Worm (Caenorhabditis elegans) whole organism, L2 larva: ENCODE data around the gene sap-140.

Source experiments
- C34F6.9 ChIP-seq: fragments of 150-350 bp; optimal IDR thresholded peaks from 2 replicates; lab custom pipeline; 2014; ENCODE audit warnings: missing biosample characterization, missing genetic modification characterization
- F13H6.1 ChIP-seq: sonication (generic microtip); optimal IDR thresholded peaks from 2 replicates; lab custom pipeline; 2016; ENCODE audit warnings: missing genetic modification characterization, missing compliant biosample characterization
- R02D3.7 ChIP-seq: fragments of 150-350 bp; optimal IDR thresholded peaks from 2 replicates; lab custom pipeline; 2014; ENCODE audit warnings: missing biosample characterization, missing genetic modification characterization
- ZK546.5 ChIP-seq: sonication (generic microtip); optimal IDR thresholded peaks from 2 replicates; lab custom pipeline; 2017; ENCODE audit warnings: missing biosample characterization, missing genetic modification characterization
- alr-1 ChIP-seq: fragments of 150-350 bp; optimal IDR thresholded peaks from 2 replicates; lab custom pipeline; 2014; ENCODE audit warnings: missing biosample characterization, missing genetic modification characterization
- aly-2 ChIP-seq: fragments of 150-350 bp; optimal IDR thresholded peaks from 2 replicates; lab custom pipeline; 2014; ENCODE audit warnings: missing biosample characterization, missing genetic modification characterization
- ama-1 ChIP-seq: fragments of 150-350 bp; optimal IDR thresholded peaks from 2 replicates; lab custom pipeline; 2018; ENCODE audit warnings: inconsistent platforms
- blmp-1 ChIP-seq: sonication (generic microtip); optimal IDR thresholded peaks from 2 replicates; lab custom pipeline; 2017; ENCODE audit warnings: missing genetic modification characterization, mild to moderate bottlenecking, missing compliant biosample characterization, antibody characterized with exemption, moderate library complexity; ENCODE audit not compliant: insufficient read depth
- ceh-16 ChIP-seq: fragments of 150-350 bp; optimal IDR thresholded peaks from 2 replicates; lab custom pipeline; 2014; ENCODE audit warnings: missing biosample characterization, missing genetic modification characterization
- crh-2 ChIP-seq: sonication (generic microtip); optimal IDR thresholded peaks from 2 replicates; lab custom pipeline; 2017; ENCODE audit warnings: missing biosample characterization, missing genetic modification characterization
- dmd-4 ChIP-seq: sonication (generic microtip); optimal IDR thresholded peaks from 2 replicates; lab custom pipeline; 2017; ENCODE audit warnings: missing biosample characterization, missing genetic modification characterization
- egl-27 ChIP-seq: sonication (generic microtip); optimal IDR thresholded peaks from 3 replicates; lab custom pipeline; 2017; ENCODE audit warnings: missing biosample characterization, missing genetic modification reagents, missing genetic modification characterization
- gmeb-1 ChIP-seq: fragments of 150-350 bp; optimal IDR thresholded peaks from 2 replicates; lab custom pipeline; 2014; ENCODE audit warnings: missing biosample characterization, missing genetic modification characterization
- lin-11 ChIP-seq: fragments of 150-350 bp; sonication (generic microtip); optimal IDR thresholded peaks from 2 replicates; lab custom pipeline; 2014; ENCODE audit warnings: missing biosample characterization, missing genetic modification characterization, inconsistent platforms, mixed read lengths
- lin-39 ChIP-seq: fragments of 150-350 bp; optimal IDR thresholded peaks from 2 replicates; lab custom pipeline; 2014; ENCODE audit warnings: missing biosample characterization, missing genetic modification reagents, missing genetic modification characterization
- lsy-2 ChIP-seq, 2 experiments: fragments of 150-350 bp in 1 of 2; sonication (generic microtip) in 1 of 2; optimal IDR thresholded peaks; 2 replicates each; lab custom pipeline; 2014 to 2017; ENCODE audit warnings: missing biosample characterization in 2 of 2, missing genetic modification characterization in 2 of 2
- mab-5 ChIP-seq: fragments of 150-350 bp; optimal IDR thresholded peaks from 2 replicates; lab custom pipeline; 2014; ENCODE audit warnings: missing biosample characterization, missing genetic modification characterization
- mbf-1 ChIP-seq: sonication (generic microtip); optimal IDR thresholded peaks from 2 replicates; lab custom pipeline; 2017; ENCODE audit warnings: missing biosample characterization, missing genetic modification characterization
- nhr-10 ChIP-seq: sonication (generic microtip); optimal IDR thresholded peaks from 2 replicates; lab custom pipeline; 2017; ENCODE audit warnings: missing biosample characterization, missing genetic modification characterization
- nhr-12 ChIP-seq: fragments of 150-350 bp; optimal IDR thresholded peaks from 2 replicates; lab custom pipeline; 2014; ENCODE audit warnings: missing biosample characterization, missing genetic modification characterization
- nhr-129 ChIP-seq: fragments of 150-350 bp; optimal IDR thresholded peaks from 2 replicates; lab custom pipeline; 2014; ENCODE audit warnings: missing biosample characterization, missing genetic modification characterization
- nhr-237 ChIP-seq: fragments of 150-350 bp; optimal IDR thresholded peaks from 2 replicates; lab custom pipeline; 2014; ENCODE audit warnings: missing biosample characterization, missing genetic modification characterization
- nhr-25 ChIP-seq: fragments of 150-350 bp; sonication (generic microtip); optimal IDR thresholded peaks from 3 replicates; lab custom pipeline; 2014; ENCODE audit warnings: missing biosample characterization, missing genetic modification characterization
- nhr-6 ChIP-seq: fragments of 150-350 bp; optimal IDR thresholded peaks from 2 replicates; lab custom pipeline; 2014; ENCODE audit warnings: missing biosample characterization, missing genetic modification characterization
- peb-1 ChIP-seq: fragments of 150-350 bp; optimal IDR thresholded peaks from 2 replicates; lab custom pipeline; 2014; ENCODE audit warnings: missing biosample characterization, missing genetic modification characterization
- sem-4 ChIP-seq: fragments of 150-350 bp; optimal IDR thresholded peaks from 2 replicates; lab custom pipeline; 2014; ENCODE audit warnings: missing biosample characterization, missing genetic modification reagents, missing genetic modification characterization
- skn-1 ChIP-seq: sonication (generic microtip); optimal IDR thresholded peaks from 2 replicates; lab custom pipeline; 2017; ENCODE audit warnings: missing biosample characterization, missing genetic modification characterization
- snpc-4 ChIP-seq: fragments of 150-350 bp; optimal IDR thresholded peaks from 2 replicates; lab custom pipeline; 2014; ENCODE audit warnings: missing biosample characterization, missing genetic modification characterization
- unc-55 ChIP-seq: fragments of 150-350 bp; sonication (generic microtip); optimal IDR thresholded peaks from 3 replicates; lab custom pipeline; 2014; ENCODE audit warnings: missing biosample characterization, missing genetic modification reagents, missing genetic modification characterization
- zag-1 ChIP-seq: fragments of 150-350 bp; optimal IDR thresholded peaks from 2 replicates; lab custom pipeline; 2014; ENCODE audit warnings: missing biosample characterization, missing genetic modification characterization
- ztf-1 ChIP-seq: fragments of 200-800 bp; sonication (Bioruptor generic); conservative IDR thresholded peaks from 2 replicates; pipeline ENCODE4 v1.3.6; 2022; ENCODE audit warnings: missing genetic modification characterization, missing compliant biosample characterization
- ztf-11 ChIP-seq: sonication (generic microtip); optimal IDR thresholded peaks from 2 replicates; lab custom pipeline; 2017; ENCODE audit warnings: missing biosample characterization, missing genetic modification characterization
- ztf-4 ChIP-seq: fragments of 150-350 bp; optimal IDR thresholded peaks from 2 replicates; lab custom pipeline; 2014; ENCODE audit warnings: missing biosample characterization, missing genetic modification characterization

Gene sap-140

DNA sequence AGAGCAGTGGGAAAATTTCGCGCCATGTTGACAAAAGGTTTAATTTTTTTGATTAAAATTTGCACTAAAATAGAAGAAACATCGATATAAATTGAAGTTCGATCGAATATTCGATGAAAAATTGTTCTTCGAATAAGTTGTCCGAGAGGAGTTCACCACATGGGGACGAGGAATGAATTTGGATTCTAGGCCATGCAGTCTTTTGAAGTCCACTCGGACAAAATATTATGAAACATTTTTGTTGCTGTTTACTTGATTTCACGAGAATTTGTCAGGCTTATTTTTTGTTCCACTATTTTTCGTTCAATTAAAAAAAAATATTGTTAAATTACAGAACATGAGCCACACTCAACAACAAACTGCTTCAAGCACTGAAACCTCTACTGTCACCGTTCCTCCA lies 21.1 kb downstream of the sap-140 start, which contains the start of the genes cux-7 and C07H6.2 (continued):
- TF ChIP-seq aly-2 (tag; lab: Kevin White, UChicago) (no peak), nhr-237 (tag; lab: Kevin White, UChicago) (no peak), nhr-25 (tag; lab: Kevin White, UChicago) (no peak), ama-1 (lab: Kevin White, UChicago) (peak; percentile 61), zag-1 (peak; percentile 40), crh-2 (tag; lab: Kevin White, UChicago) (peak; percentile 94), R02D3.7 (peak; percentile 56), lin-11 (tag; lab: Kevin White, UChicago) (peak; percentile 40), nhr-10 (tag; lab: Kevin White, UChicago) (no peak), nhr-12 (tag; lab: Kevin White, UChicago) (peak; percentile 64), peb-1 (tag; lab: Kevin White, UChicago) (no peak), ceh-16 (peak; percentile 26), ztf-11 (tag; lab: Kevin White, UChicago) (peak; percentile 26), sem-4 (tag; lab: Kevin White, UChicago) (peak; percentile 93), skn-1 (tag; lab: Kevin White, UChicago) (peak; percentile 83), dmd-4 (peak; percentile 16), gmeb-1 (tag; lab: Kevin White, UChicago) (peak; percentile 91), snpc-4 (tag; lab: Kevin White, UChicago) (no peak), nhr-6 (tag; lab: Kevin White, UChicago) (peak; percentile 96), ZK546.5 (tag; lab: Kevin White, UChicago) (peak; percentile 53)

DNA sequence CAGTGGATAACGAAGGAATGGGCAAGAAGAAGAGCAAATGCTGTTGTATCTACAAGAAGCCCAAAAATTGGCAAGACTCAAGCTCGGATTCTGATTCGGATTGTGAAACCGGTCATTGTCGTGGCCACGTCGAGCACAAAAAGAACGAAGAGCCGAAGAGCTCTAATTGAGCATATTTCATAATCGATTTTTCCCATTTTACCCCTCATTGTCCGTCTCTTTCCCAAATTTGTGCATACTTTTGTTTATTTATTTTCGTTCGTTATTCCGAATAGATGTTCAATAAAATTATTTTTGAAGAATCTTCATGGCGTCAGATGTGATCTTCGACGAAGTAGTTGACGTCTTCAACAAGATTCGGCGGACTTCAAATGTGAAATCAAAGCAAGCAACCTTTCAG lies 21.6 kb downstream of the sap-140 start, which contains the start of gene lig-4:
TSS of gene lig-4 (plus strand) at position 301 of the 400 bp plus-strand sequence.
- TF ChIP-seq R02D3.7 = no peak
- no peak for TF ChIP-seq ztf-11 (tag; lab: Kevin White, UChicago)
- no peak for TF ChIP-seq mbf-1 (tag; lab: Kevin White, UChicago)
- no peak for TF ChIP-seq F13H6.1 (tag; lab: Kevin White, UChicago)
- TF ChIP-seq C34F6.9 = no peak
- TF ChIP-seq egl-27 (tag; lab: Kevin White, UChicago) = no peak
- no peak for TF ChIP-seq alr-1 (tag; lab: Kevin White, UChicago)

DNA sequence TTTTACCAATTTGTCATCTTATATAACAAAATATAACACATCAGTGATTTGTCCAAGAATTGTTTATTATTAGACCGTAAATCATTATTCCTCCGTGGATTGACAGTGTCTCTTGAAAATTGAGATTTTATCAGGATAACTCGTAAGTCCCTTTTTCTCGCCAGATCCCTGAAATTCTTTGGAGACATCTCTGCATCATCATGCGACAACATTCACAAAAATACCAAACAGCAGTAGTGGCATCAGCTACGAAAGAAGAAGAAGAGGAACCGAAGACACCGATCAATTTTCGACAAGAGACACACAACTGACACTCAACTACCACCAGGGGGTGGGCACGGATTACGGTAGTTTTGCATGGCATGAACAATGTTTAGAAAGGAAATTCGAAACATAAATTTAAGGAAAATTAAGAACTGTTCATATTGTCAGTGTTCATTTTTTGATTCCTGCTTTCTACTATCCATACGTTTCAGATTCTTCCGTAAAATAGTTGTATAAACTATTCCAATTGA lies 25.3 kb downstream of the sap-140 start:
- TF ChIP-seq nhr-129 (tag; lab: Kevin White, UChicago) (peak; percentile 46), mbf-1 (tag; lab: Kevin White, UChicago) (no peak), ztf-1 (GFP tag; lab: Robert Waterston, UW) (no peak), nhr-12 (tag; lab: Kevin White, UChicago) (no peak), ama-1 (lab: Kevin White, UChicago) (no peak), lin-39 (tag; lab: Kevin White, UChicago) (no peak), ceh-16 (no peak), lsy-2 (tag; optimal IDR thresholded peaks at IDR 0.05; lab: Kevin White, UChicago) (peak; percentile 17 to 86), mab-5 (tag; lab: Kevin White, UChicago) (peak; percentile 63), F13H6.1 (tag; lab: Kevin White, UChicago) (no peak), nhr-6 (tag; lab: Kevin White, UChicago) (no peak), unc-55 (GFP tag; lab: Kevin White, UChicago) (peak; percentile 18)

DNA sequence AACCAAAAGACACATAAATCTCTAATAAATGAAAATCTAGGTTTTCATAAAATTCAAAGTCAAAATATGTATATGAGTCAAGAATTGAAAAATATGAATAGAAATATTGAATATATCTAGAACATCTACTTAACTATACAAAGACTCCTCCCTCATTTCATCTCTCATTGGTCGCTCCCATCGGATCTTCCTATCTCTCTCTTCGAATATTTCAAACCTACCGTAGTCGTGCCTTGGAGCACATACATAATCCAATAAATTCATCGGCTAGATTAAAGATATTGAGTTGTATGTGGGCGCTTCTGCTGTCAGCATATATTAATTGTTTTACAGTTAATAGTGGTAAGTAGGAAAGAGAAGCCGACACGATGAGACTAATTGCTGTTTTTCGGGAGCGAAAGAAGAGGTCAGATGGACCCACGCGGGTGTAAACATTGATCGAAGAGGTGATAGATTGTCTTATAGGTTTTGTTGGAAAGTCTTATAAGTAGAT lies 27.5 kb downstream of the sap-140 start:
- peak in 1 of 2 experiments; percentile 64 for TF ChIP-seq lsy-2 (tag; optimal IDR thresholded peaks at IDR 0.05; lab: Kevin White, UChicago)
- no peak for TF ChIP-seq blmp-1 (tag; lab: Kevin White, UChicago)

DNA sequence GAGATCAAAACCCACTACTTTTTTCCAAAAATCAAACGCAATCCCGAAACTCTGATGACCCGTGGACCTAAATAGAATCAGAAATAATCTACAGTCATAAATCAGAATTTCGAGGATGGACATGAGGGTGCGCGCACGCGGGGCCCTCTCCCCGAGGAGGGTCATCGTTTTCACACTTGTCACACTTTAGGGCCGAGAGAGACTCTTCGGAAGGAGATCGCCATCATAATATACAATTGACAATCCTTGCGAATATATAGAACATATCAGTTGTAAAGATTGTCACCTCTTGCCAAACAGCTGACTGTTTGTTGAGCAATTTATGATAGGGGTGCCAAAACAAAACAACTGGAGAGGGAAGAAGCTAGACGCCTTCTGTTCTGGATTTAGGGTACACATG lies 30.6 kb downstream of the sap-140 start:
- TF ChIP-seq mab-5 (tag; lab: Kevin White, UChicago) (peak; percentile 8), ztf-4 (no peak)
